In genomic region chrV:6426843-6427242, ce11 we compare ENCODE assay signal across 5 worm cellular contexts.
TF ChIP-seq lines count a peak whose summit lies in the region.

TSS of gene atp-4 (minus strand) at chrV:6427112.

TF ChIP-seq in whole organism, L1 larva, 84 proteins besides CTCF, POLR2A, EP300 and RAD21:
- TF ChIP-seq snu-23 (GFP tag; optimal IDR thresholded peaks at IDR 0.05; lab: Kevin White, UChicago) (no peak), isw-1 (GFP tag; IDR thresholded peaks at IDR 0.05; lab: Robert Waterston, UW) (no peak), aha-1 (tag; optimal IDR thresholded peaks at IDR 0.05; lab: Kevin White, UChicago) (no peak), grh-1 (GFP tag; IDR thresholded peaks at IDR 0.05; lab: Robert Waterston, UW) (peak; percentile 27; the same call in 1 of the 2 replicates)

TF ChIP-seq in whole organism, L2 larva, 48 proteins besides CTCF, POLR2A, EP300 and RAD21:
- TF ChIP-seq Y55F3AM.14 (GFP tag; optimal IDR thresholded peaks at IDR 0.05; lab: Kevin White, UChicago) (peak; percentile 11), lsy-2 (tag; optimal IDR thresholded peaks at IDR 0.05; lab: Kevin White, UChicago) (no peak)
TF ChIP-seq in whole organism, L2 larva: peak in this region for 1.

TF ChIP-seq in whole organism, L3 larva, 47 proteins besides CTCF, POLR2A, EP300 and RAD21:
- TF ChIP-seq ama-1 (optimal IDR thresholded peaks at IDR 0.05; lab: Kevin White, UChicago) (peak; percentile 53), nhr-76 (tag; optimal IDR thresholded peaks at IDR 0.05; lab: Kevin White, UChicago) (no peak)

TF ChIP-seq in whole organism, L4 larva, 104 proteins besides CTCF, POLR2A, EP300 and RAD21:
- peak; percentile 29; the same call in 1 of the 2 replicates for TF ChIP-seq lim-7 (GFP tag; IDR thresholded peaks at IDR 0.05; lab: Robert Waterston, UW)
- TF ChIP-seq dmd-8 (GFP tag; IDR thresholded peaks at IDR 0.05; lab: Robert Waterston, UW): 0 out of 2 replicates have a peak, but pooled peaks have one; percentile 25
- no peak for TF ChIP-seq dpl-1 (GFP tag; optimal IDR thresholded peaks at IDR 0.05; lab: Kevin White, UChicago)
- TF ChIP-seq egl-43 (GFP tag; IDR thresholded peaks at IDR 0.05; lab: Robert Waterston, UW): peak; percentile 14; the same call in 1 of the 2 replicates
- TF ChIP-seq fkh-10 (GFP tag; optimal IDR thresholded peaks at IDR 0.05; lab: Kevin White, UChicago): no peak
- no peak for TF ChIP-seq attf-4 (tag; optimal IDR thresholded peaks at IDR 0.05; lab: Kevin White, UChicago)
- TF ChIP-seq nhr-48 (tag; optimal IDR thresholded peaks at IDR 0.05; lab: Kevin White, UChicago): no peak
- no peak for TF ChIP-seq lir-3 (tag; optimal IDR thresholded peaks at IDR 0.05; lab: Kevin White, UChicago)
- 0 out of 2 replicates have a peak, but pooled peaks have one; percentile 15 for TF ChIP-seq mdt-29 (GFP tag; IDR thresholded peaks at IDR 0.05; lab: Robert Waterston, UW)
- TF ChIP-seq hlh-11 (tag; optimal IDR thresholded peaks at IDR 0.05; lab: Kevin White, UChicago): no peak
- peak in 1 of 2 experiments; percentile 63 for TF ChIP-seq unc-62 (GFP tag; optimal IDR thresholded peaks at IDR 0.05 in 1 of 2; lab: Kevin White, UChicago)
- TF ChIP-seq unc-62 (tag; optimal IDR thresholded peaks at IDR 0.05; lab: Kevin White, UChicago): no peak
- no peak for TF ChIP-seq hif-1 (tag; optimal IDR thresholded peaks at IDR 0.05; lab: Kevin White, UChicago)
- TF ChIP-seq ces-1 (GFP tag; optimal IDR thresholded peaks at IDR 0.05; lab: Kevin White, UChicago): no peak
- TF ChIP-seq set-16 (GFP tag; IDR thresholded peaks at IDR 0.05; lab: Robert Waterston, UW): peak; percentile 68
- TF ChIP-seq Y48G9A.11 (GFP tag; IDR thresholded peaks at IDR 0.05; lab: Robert Waterston, UW): peak; percentile 72
- 0 out of 4 replicates have a peak, but pooled peaks of 1 of the 2 experiments have one; percentile 67 for TF ChIP-seq madf-5 (GFP tag; IDR thresholded peaks at IDR 0.05; lab: Robert Waterston, UW)
- peak; percentile 87 for TF ChIP-seq ama-1 (optimal IDR thresholded peaks at IDR 0.05; lab: Kevin White, UChicago)
- no peak for TF ChIP-seq egl-27 (tag; optimal IDR thresholded peaks at IDR 0.05; lab: Kevin White, UChicago)
- TF ChIP-seq D1046.2 (GFP tag; IDR thresholded peaks at IDR 0.05; lab: Robert Waterston, UW): 0 out of 2 replicates have a peak, but pooled peaks have one; percentile 76
- peak; percentile 51 for TF ChIP-seq sdz-12 (GFP tag; optimal IDR thresholded peaks at IDR 0.05; lab: Kevin White, UChicago)
- TF ChIP-seq dmd-9 (GFP tag; IDR thresholded peaks at IDR 0.05; lab: Robert Waterston, UW): 0 out of 2 replicates have a peak, but pooled peaks have one; percentile 15

TF ChIP-seq in whole organism, young adult, 124 proteins besides CTCF, POLR2A, EP300 and RAD21 (continues in another document):
- no peak for TF ChIP-seq athp-1 (tag; optimal IDR thresholded peaks at IDR 0.05; lab: Kevin White, UChicago)
- no peak for TF ChIP-seq B0019.2 (GFP tag; conservative IDR thresholded peaks at IDR 0.05; lab: Robert Waterston, UW)
- no peak for TF ChIP-seq F23B12.7 (tag; optimal IDR thresholded peaks at IDR 0.05; lab: Kevin White, UChicago; ENCODE audit: insufficient read depth)
- no peak for TF ChIP-seq D2030.7 (GFP tag; IDR thresholded peaks at IDR 0.05; lab: Robert Waterston, UW)
- TF ChIP-seq him-1 (tag; optimal IDR thresholded peaks at IDR 0.05; lab: Kevin White, UChicago): no peak
- TF ChIP-seq ztf-18 (tag; optimal IDR thresholded peaks at IDR 0.05; lab: Kevin White, UChicago): no peak
- no peak for TF ChIP-seq nhr-120 (GFP tag; IDR thresholded peaks at IDR 0.05; lab: Robert Waterston, UW)
- no peak for TF ChIP-seq sptf-2 (GFP tag; optimal IDR thresholded peaks at IDR 0.05; lab: Kevin White, UChicago)
- no peak for TF ChIP-seq tlf-1 (GFP tag; optimal IDR thresholded peaks at IDR 0.05; lab: Kevin White, UChicago)
- no peak for TF ChIP-seq sea-2 (GFP tag; IDR thresholded peaks at IDR 0.05; lab: Robert Waterston, UW)
- TF ChIP-seq hlh-26 (GFP tag; conservative IDR thresholded peaks at IDR 0.05; lab: Robert Waterston, UW): no peak
- TF ChIP-seq attf-5 (GFP tag; optimal IDR thresholded peaks at IDR 0.05; lab: Kevin White, UChicago): no peak
- TF ChIP-seq ceh-40 (GFP tag; IDR thresholded peaks at IDR 0.05; lab: Robert Waterston, UW): no peak
- TF ChIP-seq akir-1 (GFP tag; optimal IDR thresholded peaks at IDR 0.05; lab: Kevin White, UChicago): no peak
- no peak for TF ChIP-seq hlh-12 (tag; optimal IDR thresholded peaks at IDR 0.05; lab: Kevin White, UChicago)
- TF ChIP-seq nhr-179 (tag; optimal IDR thresholded peaks at IDR 0.05; lab: Kevin White, UChicago): no peak
- TF ChIP-seq madf-10 (tag; optimal IDR thresholded peaks at IDR 0.05; lab: Kevin White, UChicago): no peak
- no peak for TF ChIP-seq snpc-1.3 (tag; optimal IDR thresholded peaks at IDR 0.05; lab: Kevin White, UChicago; ENCODE audit: insufficient read depth)
- TF ChIP-seq hsf-1 (GFP tag; IDR thresholded peaks at IDR 0.05; lab: Robert Waterston, UW): peak; percentile 69; the same call in 1 of the 2 replicates
- TF ChIP-seq cebp-1 (GFP tag; IDR thresholded peaks at IDR 0.05; lab: Robert Waterston, UW): no peak
- no peak for TF ChIP-seq cebp-1 (tag; optimal IDR thresholded peaks at IDR 0.05; lab: Kevin White, UChicago)
- TF ChIP-seq ceh-58 (GFP tag; IDR thresholded peaks at IDR 0.05; lab: Robert Waterston, UW): no peak
- no peak for TF ChIP-seq ceh-91 (GFP tag; IDR thresholded peaks at IDR 0.05; lab: Robert Waterston, UW)
- TF ChIP-seq T26A5.8 (tag; optimal IDR thresholded peaks at IDR 0.05; lab: Kevin White, UChicago): no peak
- no peak for TF ChIP-seq B0261.1 (tag; optimal IDR thresholded peaks at IDR 0.05; lab: Kevin White, UChicago)
- TF ChIP-seq zfh-2 (GFP tag; conservative IDR thresholded peaks at IDR 0.05; lab: Robert Waterston, UW): peak; percentile 63
- no peak for TF ChIP-seq die-1 (tag; optimal IDR thresholded peaks at IDR 0.05; lab: Kevin White, UChicago)
- no peak for TF ChIP-seq F57C9.4 (tag; optimal IDR thresholded peaks at IDR 0.05; lab: Kevin White, UChicago)
- no peak for TF ChIP-seq let-607 (tag; optimal IDR thresholded peaks at IDR 0.05; lab: Kevin White, UChicago)
- TF ChIP-seq mes-4 (tag; optimal IDR thresholded peaks at IDR 0.05; lab: Kevin White, UChicago): no peak
- peak; percentile 20 for TF ChIP-seq zim-3 (tag; optimal IDR thresholded peaks at IDR 0.05; lab: Kevin White, UChicago)
- no peak for TF ChIP-seq aptf-2 (GFP tag; conservative IDR thresholded peaks at IDR 0.05; lab: Robert Waterston, UW)
- no peak for TF ChIP-seq snpc-4 (GFP tag; optimal IDR thresholded peaks at IDR 0.05; lab: Kevin White, UChicago)
- TF ChIP-seq snpc-4 (tag; optimal IDR thresholded peaks at IDR 0.05; lab: Kevin White, UChicago): no peak
- 0 out of 2 replicates have a peak, but pooled peaks have one; percentile 24 for TF ChIP-seq Y95B8A.8 (GFP tag; IDR thresholded peaks at IDR 0.05; lab: Robert Waterston, UW)
- no peak for TF ChIP-seq lag-1 (GFP tag; IDR thresholded peaks at IDR 0.05; lab: Robert Waterston, UW)
- no peak for TF ChIP-seq lin-35 (GFP tag; optimal IDR thresholded peaks at IDR 0.05; lab: Kevin White, UChicago)
- no peak for TF ChIP-seq dox-1 (GFP tag; IDR thresholded peaks at IDR 0.05; lab: Robert Waterston, UW)
- no peak for TF ChIP-seq F33H1.4 (GFP tag; IDR thresholded peaks at IDR 0.05; lab: Robert Waterston, UW)
- no peak for TF ChIP-seq unc-62 (GFP tag; optimal IDR thresholded peaks at IDR 0.05; lab: Kevin White, UChicago)
- TF ChIP-seq attf-3 (GFP tag; conservative IDR thresholded peaks at IDR 0.05; lab: Robert Waterston, UW): 0 out of 2 replicates have a peak, but pooled peaks have one; percentile 24
- TF ChIP-seq B0336.3 (GFP tag; IDR thresholded peaks at IDR 0.05; lab: Robert Waterston, UW): no peak; the same call in 1 of the 2 replicates
- TF ChIP-seq lin-26 (GFP tag; IDR thresholded peaks at IDR 0.05; lab: Robert Waterston, UW): peak; percentile 46; the same call in 1 of the 2 replicates
- TF ChIP-seq lin-54 (GFP tag; optimal IDR thresholded peaks at IDR 0.05; lab: Kevin White, UChicago): no peak
- TF ChIP-seq lin-40 (tag; optimal IDR thresholded peaks at IDR 0.05; lab: Kevin White, UChicago): no peak
- TF ChIP-seq Y53G8AR.9 (GFP tag; conservative IDR thresholded peaks at IDR 0.05; lab: Robert Waterston, UW): 0 out of 2 replicates have a peak, but pooled peaks have one; percentile 50
- no peak for TF ChIP-seq K12H6.12 (tag; optimal IDR thresholded peaks at IDR 0.05; lab: Kevin White, UChicago)
- no peak for TF ChIP-seq ama-1 (optimal IDR thresholded peaks at IDR 0.05; lab: Kevin White, UChicago)
- peak in 1 of 2 experiments; percentile 20 for TF ChIP-seq ama-1 (GFP tag; optimal IDR thresholded peaks at IDR 0.05; lab: Kevin White, UChicago)
- TF ChIP-seq madf-8 (GFP tag; conservative IDR thresholded peaks at IDR 0.05; lab: Robert Waterston, UW): no peak
- TF ChIP-seq ceh-79 (tag; optimal IDR thresholded peaks at IDR 0.05; lab: Kevin White, UChicago): no peak
- TF ChIP-seq ztf-25 (GFP tag; IDR thresholded peaks at IDR 0.05; lab: Robert Waterston, UW): no peak
- peak; percentile 20 for TF ChIP-seq chd-7 (tag; optimal IDR thresholded peaks at IDR 0.05; lab: Kevin White, UChicago)
- TF ChIP-seq madf-6 (GFP tag; IDR thresholded peaks at IDR 0.05; lab: Robert Waterston, UW): peak; percentile 48; the same call in 1 of the 2 replicates
- no peak for TF ChIP-seq sdz-38 (tag; optimal IDR thresholded peaks at IDR 0.05; lab: Kevin White, UChicago)
- TF ChIP-seq F39B2.1 (GFP tag; IDR thresholded peaks at IDR 0.05; lab: Robert Waterston, UW): no peak
- TF ChIP-seq F22D6.2 (tag; optimal IDR thresholded peaks at IDR 0.05; lab: Kevin White, UChicago): no peak
- no peak for TF ChIP-seq pha-4 (tag; optimal IDR thresholded peaks at IDR 0.05; lab: Kevin White, UChicago)
- no peak for TF ChIP-seq ztf-22 (GFP tag; optimal IDR thresholded peaks at IDR 0.05; lab: Kevin White, UChicago)
- TF ChIP-seq F57A8.1 (GFP tag; optimal IDR thresholded peaks at IDR 0.05; lab: Kevin White, UChicago): no peak
- no peak for TF ChIP-seq F55B11.4 (tag; optimal IDR thresholded peaks at IDR 0.05; lab: Kevin White, UChicago; ENCODE audit: borderline replicate concordance, insufficient read depth)
- no peak for TF ChIP-seq hmg-1.2 (GFP tag; IDR thresholded peaks at IDR 0.05; lab: Robert Waterston, UW)
- no peak for TF ChIP-seq mcd-1 (GFP tag; IDR thresholded peaks at IDR 0.05; lab: Robert Waterston, UW)
- TF ChIP-seq ekl-4 (GFP tag; IDR thresholded peaks at IDR 0.05; lab: Robert Waterston, UW): peak; percentile 34; the same call in 1 of the 2 replicates
